Fruit fly (Drosophila melanogaster) whole organism, embryonic: ENCODE results near the gene Dyrk2.
A peak's percentile ranks its signal among the peaks of the same experiment; 100 is the strongest.

Source experiments
- Abd-B ChIP-seq: fragments of 200-800 bp; sonication (Bioruptor generic); optimal IDR thresholded peaks from 2 replicates; lab custom pipeline; 2018; ENCODE audit warnings: missing biosample characterization, mild to moderate bottlenecking, missing genetic modification characterization, moderate library complexity
- BtbVII ChIP-seq: fragments of 200-800 bp; sonication (Bioruptor generic); optimal IDR thresholded peaks from 3 replicates; lab custom pipeline; 2017; ENCODE audit warnings: missing biosample characterization, mild to moderate bottlenecking, missing genetic modification characterization
- C15 ChIP-seq: fragments of 200-800 bp; sonication (Bioruptor generic); IDR thresholded peaks from 3 replicates; pipeline ENCODE4 v1.3.6; 2022; ENCODE audit warnings: missing biosample characterization, missing genetic modification characterization
- CG10274 ChIP-seq: fragments of 200-800 bp; sonication (Bioruptor generic); optimal IDR thresholded peaks from 3 replicates; lab custom pipeline; 2017; ENCODE audit warnings: missing biosample characterization, mild to moderate bottlenecking, missing genetic modification characterization
- CG10431 ChIP-seq: fragments of 200-800 bp; sonication (Bioruptor generic); optimal IDR thresholded peaks from 3 replicates; lab custom pipeline; 2018; ENCODE audit warnings: missing biosample characterization, mild to moderate bottlenecking, missing genetic modification characterization
- CG11093 ChIP-seq: fragments of 200-800 bp; sonication (Bioruptor generic); IDR thresholded peaks from 3 replicates; pipeline ENCODE4 v1.3.6; 2022; ENCODE audit warnings: missing biosample characterization, missing genetic modification characterization
- CG12391 ChIP-seq: fragments of 200-800 bp; sonication (Bioruptor generic); optimal IDR thresholded peaks from 3 replicates; lab custom pipeline; 2018; ENCODE audit warnings: missing biosample characterization, mild to moderate bottlenecking, missing genetic modification characterization, moderate library complexity
- CG13894 ChIP-seq: fragments of 200-800 bp; sonication (Bioruptor generic); optimal IDR thresholded peaks from 3 replicates; lab custom pipeline; 2018; ENCODE audit warnings: missing biosample characterization, mild to moderate bottlenecking, missing genetic modification characterization, moderate library complexity
- CG16863 ChIP-seq: fragments of 200-800 bp; sonication (Bioruptor generic); optimal IDR thresholded peaks from 3 replicates; lab custom pipeline; 2016; ENCODE audit warnings: missing biosample characterization, missing genetic modification characterization
- CG2129 ChIP-seq: fragments of 200-800 bp; sonication (Bioruptor generic); IDR thresholded peaks from 2 replicates; pipeline ENCODE4 v1.3.6; 2022; ENCODE audit warnings: missing biosample characterization, missing genetic modification characterization; ENCODE audit not compliant: partially characterized antibody
- CG2678 ChIP-seq: fragments of 200-800 bp; sonication (Bioruptor generic); optimal IDR thresholded peaks from 3 replicates; lab custom pipeline; 2019; ENCODE audit warnings: missing biosample characterization, mild to moderate bottlenecking, missing genetic modification characterization, moderate library complexity
- CG2712 ChIP-seq: fragments of 200-800 bp; optimal IDR thresholded peaks from 3 replicates; lab custom pipeline; 2019; ENCODE audit warnings: missing biosample characterization, mild to moderate bottlenecking, missing genetic modification characterization, moderate library complexity
- CG30431 ChIP-seq: fragments of 200-800 bp; sonication (Bioruptor generic); optimal IDR thresholded peaks from 2 replicates; lab custom pipeline; 2017; ENCODE audit warnings: missing biosample characterization, missing genetic modification characterization
- CG4282 ChIP-seq: fragments of 200-800 bp; sonication (Bioruptor generic); optimal IDR thresholded peaks from 2 replicates; lab custom pipeline; 2016; ENCODE audit warnings: missing biosample characterization, missing genetic modification characterization
- CG4707 ChIP-seq: fragments of 200-800 bp; sonication (Bioruptor generic); optimal IDR thresholded peaks from 2 replicates; lab custom pipeline; 2018; ENCODE audit warnings: missing biosample characterization, mild to moderate bottlenecking, missing genetic modification characterization, moderate library complexity
- CG4854 ChIP-seq: fragments of 200-800 bp; sonication (Bioruptor generic); optimal IDR thresholded peaks from 2 replicates; lab custom pipeline; 2016; ENCODE audit warnings: missing biosample characterization, missing genetic modification characterization, inconsistent platforms
- CG6175 ChIP-seq: fragments of 200-800 bp; sonication (Bioruptor generic); IDR thresholded peaks from 3 replicates; pipeline ENCODE4 v1.3.6; 2022; ENCODE audit warnings: missing biosample characterization, missing genetic modification characterization
- CG6689 ChIP-seq: fragments of 200-800 bp; sonication (Bioruptor generic); IDR thresholded peaks from 2 replicates; pipeline ENCODE4 v1.3.6; 2022; ENCODE audit warnings: missing biosample characterization, missing genetic modification characterization
- CG6765 ChIP-seq: fragments of 200-800 bp; sonication (Bioruptor generic); optimal IDR thresholded peaks from 3 replicates; lab custom pipeline; 2017; ENCODE audit warnings: missing biosample characterization, mild to moderate bottlenecking, missing genetic modification characterization
- CG8089 ChIP-seq: fragments of 200-800 bp; sonication (Bioruptor generic); optimal IDR thresholded peaks from 3 replicates; lab custom pipeline; 2016; ENCODE audit warnings: missing biosample characterization, missing genetic modification characterization
- CHES-1-like ChIP-seq: fragments of 200-800 bp; sonication (Bioruptor generic); optimal IDR thresholded peaks from 2 replicates; lab custom pipeline; 2016; ENCODE audit warnings: missing biosample characterization, missing genetic modification characterization
- D19B ChIP-seq: fragments of 200-800 bp; sonication (Bioruptor generic); optimal IDR thresholded peaks from 2 replicates; lab custom pipeline; 2017; ENCODE audit warnings: missing biosample characterization, mild to moderate bottlenecking, missing genetic modification characterization
- Dek ChIP-seq: fragments of 200-800 bp; sonication (Bioruptor generic); optimal IDR thresholded peaks from 3 replicates; lab custom pipeline; 2019; ENCODE audit warnings: missing biosample characterization, mild to moderate bottlenecking, missing genetic modification characterization, moderate library complexity
- Dfd ChIP-seq, 2 experiments: fragments of >200 bp; optimal IDR thresholded peaks; 2 replicates each; lab custom pipeline; 2017; ENCODE audit warnings: missing biosample characterization in 2 of 2, missing genetic modification characterization in 2 of 2
- Drgx ChIP-seq: fragments of 200-800 bp; sonication (Bioruptor generic); IDR thresholded peaks from 2 replicates; pipeline ENCODE4 v1.3.6; 2022; ENCODE audit warnings: missing biosample characterization, missing genetic modification characterization
- E2f2 ChIP-seq: fragments of 200-800 bp; sonication (Bioruptor generic); IDR thresholded peaks from 2 replicates; pipeline ENCODE4 v1.3.6; 2022; ENCODE audit warnings: missing biosample characterization, missing genetic modification characterization
- Eip74EF ChIP-seq, 2 experiments: fragments of 200-800 bp in 1 of 2; fragments of >200 bp in 1 of 2; sonication (Bioruptor generic) in 1 of 2; optimal IDR thresholded peaks; 2 replicates each; lab custom pipeline; 2017 to 2019; ENCODE audit warnings: missing biosample characterization in 2 of 2, missing genetic modification characterization in 2 of 2, mild to moderate bottlenecking in 1 of 2, moderate library complexity in 1 of 2
- H15 ChIP-seq: fragments of 200-800 bp; sonication (Bioruptor generic); IDR thresholded peaks from 3 replicates; pipeline ENCODE4 v1.3.6; 2022; ENCODE audit warnings: missing biosample characterization, missing genetic modification characterization
- H2.0 ChIP-seq: fragments of 200-800 bp; sonication (Bioruptor generic); IDR thresholded peaks from 2 replicates; pipeline ENCODE4 v1.3.6; 2022; ENCODE audit warnings: missing biosample characterization, missing genetic modification characterization
- Jarid2 ChIP-seq: fragments of 200-800 bp; sonication (Bioruptor generic); optimal IDR thresholded peaks from 3 replicates; lab custom pipeline; 2017; ENCODE audit warnings: mild to moderate bottlenecking, missing biosample characterization, missing genetic modification reagents, missing genetic modification characterization
- Lhr ChIP-seq: fragments of 200-800 bp; sonication (Bioruptor generic); optimal IDR thresholded peaks from 3 replicates; lab custom pipeline; 2017; ENCODE audit warnings: mild to moderate bottlenecking, missing biosample characterization, missing genetic modification reagents, missing genetic modification characterization
- MESR4 ChIP-seq: fragments of 200-800 bp; sonication (Bioruptor generic); optimal IDR thresholded peaks from 2 replicates; lab custom pipeline; 2018; ENCODE audit warnings: missing biosample characterization, mild to moderate bottlenecking, missing genetic modification characterization, moderate library complexity
- Nf-YC ChIP-seq: fragments of 200-800 bp; optimal IDR thresholded peaks from 3 replicates; lab custom pipeline; 2019; ENCODE audit warnings: missing biosample characterization, mild to moderate bottlenecking, missing genetic modification characterization, moderate library complexity
- Poxn ChIP-seq: fragments of 200-800 bp; sonication (Bioruptor generic); IDR thresholded peaks from 2 replicates; pipeline ENCODE4 v1.3.6; 2022; ENCODE audit warnings: missing biosample characterization, missing genetic modification characterization
- al ChIP-seq: fragments of 200-800 bp; sonication (Bioruptor generic); IDR thresholded peaks from 2 replicates; pipeline ENCODE4 v1.3.6; 2022; ENCODE audit warnings: missing biosample characterization, missing genetic modification characterization
- ato ChIP-seq: fragments of 200-800 bp; sonication (Bioruptor generic); IDR thresholded peaks from 2 replicates; pipeline ENCODE4 v1.3.6; 2022; ENCODE audit warnings: missing biosample characterization, missing genetic modification characterization; ENCODE audit not compliant: partially characterized antibody
- danr ChIP-seq: fragments of 200-800 bp; sonication (Bioruptor generic); IDR thresholded peaks from 2 replicates; pipeline ENCODE4 v1.3.6; 2022; ENCODE audit warnings: missing biosample characterization, missing genetic modification characterization
- disco-r ChIP-seq: fragments of 200-800 bp; sonication (Bioruptor generic); optimal IDR thresholded peaks from 2 replicates; lab custom pipeline; 2016; ENCODE audit warnings: missing biosample characterization, missing genetic modification characterization
- fd102C ChIP-seq: fragments of 200-800 bp; sonication (Bioruptor generic); optimal IDR thresholded peaks from 2 replicates; lab custom pipeline; 2018; ENCODE audit warnings: missing biosample characterization, mild to moderate bottlenecking, missing genetic modification characterization, moderate library complexity
- gsb ChIP-seq: fragments of 200-800 bp; sonication (Bioruptor generic); IDR thresholded peaks from 2 replicates; pipeline ENCODE4 v1.3.6; 2022; ENCODE audit warnings: missing biosample characterization, missing genetic modification characterization
- ham ChIP-seq: fragments of 200-800 bp; sonication (Bioruptor generic); IDR thresholded peaks from 2 replicates; pipeline ENCODE4 v1.3.6; 2022; ENCODE audit warnings: missing biosample characterization, missing genetic modification characterization
- jumu ChIP-seq: fragments of 200-800 bp; sonication (Bioruptor generic); optimal IDR thresholded peaks from 3 replicates; lab custom pipeline; 2016; ENCODE audit warnings: missing biosample characterization, missing genetic modification characterization
- kah ChIP-seq: fragments of 200-800 bp; sonication (Bioruptor generic); optimal IDR thresholded peaks from 2 replicates; lab custom pipeline; 2018; ENCODE audit warnings: missing biosample characterization, mild to moderate bottlenecking, missing genetic modification characterization
- phol ChIP-seq: fragments of 200-800 bp; sonication (Bioruptor generic); optimal IDR thresholded peaks from 3 replicates; lab custom pipeline; 2018; ENCODE audit warnings: missing biosample characterization, mild to moderate bottlenecking, missing genetic modification characterization, moderate library complexity
- sim ChIP-seq: fragments of 200-800 bp; sonication (Bioruptor generic); IDR thresholded peaks from 2 replicates; pipeline ENCODE4 v1.3.6; 2022; ENCODE audit warnings: missing biosample characterization, missing genetic modification characterization
- slp2 ChIP-seq: fragments of 200-800 bp; sonication (Bioruptor generic); optimal IDR thresholded peaks from 2 replicates; lab custom pipeline; 2016; ENCODE audit warnings: missing biosample characterization, missing genetic modification characterization
- sna ChIP-seq: fragments of 200-800 bp; sonication (Bioruptor generic); IDR thresholded peaks from 2 replicates; pipeline ENCODE4 v1.3.6; 2022; ENCODE audit warnings: missing biosample characterization, missing genetic modification characterization; ENCODE audit not compliant: partially characterized antibody
- tap ChIP-seq: fragments of 200-800 bp; optimal IDR thresholded peaks from 3 replicates; lab custom pipeline; 2019; ENCODE audit warnings: missing biosample characterization, mild to moderate bottlenecking, missing genetic modification characterization, moderate library complexity
- trem ChIP-seq: fragments of 200-800 bp; optimal IDR thresholded peaks from 3 replicates; lab custom pipeline; 2019; ENCODE audit warnings: missing biosample characterization, mild to moderate bottlenecking, missing genetic modification characterization, moderate library complexity
- trh ChIP-seq: fragments of 200-800 bp; sonication (Bioruptor generic); optimal IDR thresholded peaks from 2 replicates; lab custom pipeline; 2016; ENCODE audit warnings: missing biosample characterization, missing genetic modification characterization
- zen2 ChIP-seq: fragments of 200-800 bp; sonication (Bioruptor generic); IDR thresholded peaks from 3 replicates; pipeline ENCODE4 v1.3.6; 2022; ENCODE audit warnings: missing biosample characterization, missing genetic modification characterization; ENCODE audit not compliant: partially characterized antibody

The Dyrk2 gene

dm6 chr2L:14141238-14141637 lies 92.7 kb downstream of the Dyrk2 start (continued):
- no peak for TF ChIP-seq CG4282 (GFP tag; lab: Kevin White, UChicago)
- 0 out of 2 replicates have a peak, but pooled peaks have one; percentile 21 for TF ChIP-seq danr (GFP tag; lab: Robert Waterston, UW)
- peak; percentile 34 for TF ChIP-seq CG13894 (tag; lab: Kevin White, UChicago)
- no peak for TF ChIP-seq CG16863
- TF ChIP-seq Jarid2 (GFP tag; lab: Kevin White, UChicago): no peak
- no peak for TF ChIP-seq CHES-1-like
- TF ChIP-seq Eip74EF (GFP tag; optimal IDR thresholded peaks at IDR 0.05; lab: Kevin White, UChicago): no peak
- TF ChIP-seq kah (GFP tag; lab: Kevin White, UChicago): no peak
- TF ChIP-seq Lhr (GFP tag; lab: Kevin White, UChicago): no peak
- TF ChIP-seq Dek (tag; lab: Kevin White, UChicago): peak; percentile 11
- TF ChIP-seq CG30431 (GFP tag; lab: Kevin White, UChicago): no peak
- no peak for TF ChIP-seq sna (GFP tag; lab: Robert Waterston, UW)
- no peak for TF ChIP-seq trh (GFP tag; lab: Kevin White, UChicago)
- peak; percentile 27 for TF ChIP-seq CG2712 (tag; lab: Kevin White, UChicago)
- TF ChIP-seq ato (GFP tag; lab: Robert Waterston, UW): no peak
- no peak for TF ChIP-seq slp2 (GFP tag; lab: Kevin White, UChicago)
- 0 out of 2 replicates have a peak, but pooled peaks have one; percentile 22 for TF ChIP-seq al (GFP tag; lab: Robert Waterston, UW)
- TF ChIP-seq ham (GFP tag; lab: Robert Waterston, UW): no peak
- no peak for TF ChIP-seq H15 (GFP tag; lab: Robert Waterston, UW)
- no peak for TF ChIP-seq fd102C (GFP tag; lab: Kevin White, UChicago)
- no peak for TF ChIP-seq gsb (GFP tag; lab: Robert Waterston, UW)
- TF ChIP-seq MESR4 (GFP tag; lab: Kevin White, UChicago): no peak
- no peak for TF ChIP-seq zen2 (GFP tag; lab: Robert Waterston, UW)
- TF ChIP-seq CG11093: no peak
- TF ChIP-seq CG10431 (GFP tag; lab: Kevin White, UChicago): no peak
- no peak for TF ChIP-seq sim (GFP tag; lab: Robert Waterston, UW)
- no peak for TF ChIP-seq CG6175 (GFP tag; lab: Robert Waterston, UW)
- peak; percentile 19 for TF ChIP-seq BtbVII (GFP tag; lab: Kevin White, UChicago)
- 0 out of 2 replicates have a peak, but pooled peaks have one; percentile 17 for TF ChIP-seq E2f2
- no peak for TF ChIP-seq Poxn (GFP tag; lab: Robert Waterston, UW)
- no peak for TF ChIP-seq Nf-YC (tag; lab: Kevin White, UChicago)
- TF ChIP-seq CG10274: no peak
- no peak for TF ChIP-seq C15 (GFP tag; lab: Robert Waterston, UW)
- peak; percentile 75 for TF ChIP-seq CG2678 (tag; lab: Kevin White, UChicago)
- peak; percentile 32; the same call in 1 of the 2 replicates for TF ChIP-seq CG6689 (GFP tag; lab: Robert Waterston, UW)
- TF ChIP-seq CG4707 (GFP tag; lab: Kevin White, UChicago): no peak
- TF ChIP-seq tap: peak; percentile 32
- no peak for TF ChIP-seq CG6765 (GFP tag; lab: Kevin White, UChicago)
- no peak for TF ChIP-seq D19B (GFP tag; lab: Kevin White, UChicago)
- TF ChIP-seq disco-r (GFP tag; lab: Kevin White, UChicago): no peak
- no peak for TF ChIP-seq jumu (GFP tag; lab: Kevin White, UChicago)
- no peak for TF ChIP-seq trem (tag; lab: Kevin White, UChicago)
- peak; percentile 26 for TF ChIP-seq phol (tag; lab: Kevin White, UChicago)
- no peak for TF ChIP-seq H2.0 (GFP tag; lab: Robert Waterston, UW)
- TF ChIP-seq CG2129 (GFP tag; lab: Robert Waterston, UW): no peak
- TF ChIP-seq CG8089 (GFP tag; lab: Kevin White, UChicago): no peak
- TF ChIP-seq CG12391: peak; percentile 47
- TF ChIP-seq Drgx (GFP tag; lab: Robert Waterston, UW): no peak
- no peak for TF ChIP-seq Abd-B (GFP tag; lab: Kevin White, UChicago)
- TF ChIP-seq Dfd (GFP tag; optimal IDR thresholded peaks at IDR 0.05; lab: Kevin White, UChicago): no peak
- no peak for TF ChIP-seq CG4854 (GFP tag; lab: Kevin White, UChicago)
